Fruit fly (Drosophila melanogaster): ENCODE measurements around the gene jvl.
A peak's percentile ranks its signal among the peaks of the same experiment; 100 is the strongest.

jvl gene

DNA sequence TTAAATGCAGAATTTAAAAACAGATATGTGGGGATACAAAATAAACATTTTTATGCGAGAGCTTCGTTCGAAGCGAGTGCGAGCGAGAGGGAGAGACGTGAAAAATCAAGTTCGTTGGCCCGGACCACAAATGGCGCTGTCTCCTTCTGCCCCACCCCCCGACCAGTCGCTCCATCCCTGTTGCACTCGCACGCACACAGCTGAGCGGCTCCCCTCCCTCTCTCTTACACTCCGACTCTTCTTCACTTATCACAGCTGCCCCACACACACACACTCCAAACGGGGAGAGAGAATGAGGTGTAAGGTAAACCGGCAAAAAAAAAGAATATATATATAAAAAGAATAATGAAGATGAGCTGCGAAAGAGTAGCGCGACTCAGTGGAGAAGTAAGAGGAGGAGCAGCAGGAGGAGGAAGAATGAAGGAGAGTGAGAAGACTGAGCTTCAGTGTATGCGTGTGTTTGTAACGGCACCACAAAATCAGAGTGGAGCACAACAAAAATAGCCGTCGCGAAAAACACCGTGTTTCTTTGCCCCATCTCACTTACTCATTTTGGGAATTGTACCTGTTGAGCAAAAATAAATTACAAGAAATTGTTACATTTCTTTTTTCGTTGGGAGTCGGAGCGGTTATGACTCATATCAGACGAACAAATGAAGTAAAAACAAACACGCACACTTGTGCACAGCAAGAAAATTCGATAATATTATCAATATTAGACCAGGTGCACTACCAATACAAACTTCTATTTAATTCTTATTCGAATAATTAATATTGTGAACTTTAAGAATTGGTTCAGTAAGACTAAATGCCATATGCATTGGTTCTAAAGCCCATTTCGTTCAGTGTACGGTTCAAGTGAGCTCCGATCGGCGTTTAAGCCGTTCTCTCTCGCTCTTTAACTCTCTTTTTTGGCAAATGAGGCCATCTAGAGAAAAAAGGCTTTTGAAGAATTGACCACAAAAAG, 3.2 kb upstream of the jvl start (continued):
- TF ChIP-seq CG14965 (GFP tag; optimal IDR thresholded peaks at IDR 0.05; ENCODE audit: borderline replicate concordance): peak; percentile 75
- peak; percentile 94 for TF ChIP-seq CG12219 (GFP tag; optimal IDR thresholded peaks at IDR 0.05)
- peak; percentile 93 for TF ChIP-seq rib (GFP tag; IDR thresholded peaks at IDR 0.05)
- TF ChIP-seq fd3F (GFP tag; optimal IDR thresholded peaks at IDR 0.05): peak; percentile 90
- peak; percentile 93 for TF ChIP-seq CG13624 (GFP tag; optimal IDR thresholded peaks at IDR 0.05)
- TF ChIP-seq CG17328 (GFP tag; IDR thresholded peaks at IDR 0.05): peak; percentile 97
- peak; percentile 88 for TF ChIP-seq danr (GFP tag; IDR thresholded peaks at IDR 0.05)
- peak; percentile 61 for TF ChIP-seq da (GFP tag; optimal IDR thresholded peaks at IDR 0.05)
- TF ChIP-seq Max (GFP tag; optimal IDR thresholded peaks at IDR 0.05): peak; percentile 88
- TF ChIP-seq bbx (GFP tag; IDR thresholded peaks at IDR 0.05; ENCODE audit: partially characterized antibody): no peak
- peak; percentile 91 for TF ChIP-seq repo (GFP tag; optimal IDR thresholded peaks at IDR 0.05)
- TF ChIP-seq CG10565 (GFP tag; optimal IDR thresholded peaks at IDR 0.05): peak; percentile 84
- TF ChIP-seq dmrt99B (tag; optimal IDR thresholded peaks at IDR 0.05): peak; percentile 96
- TF ChIP-seq Bdp1 (GFP tag; optimal IDR thresholded peaks at IDR 0.05): peak; percentile 86
- no peak for TF ChIP-seq h (optimal IDR thresholded peaks at IDR 0.05)
- peak; percentile 87 for TF ChIP-seq CHES-1-like (GFP tag; optimal IDR thresholded peaks at IDR 0.05)
- TF ChIP-seq CG14441 (GFP tag; IDR thresholded peaks at IDR 0.05): peak; percentile 95
- peak; percentile 87 for TF ChIP-seq D19A (tag; optimal IDR thresholded peaks at IDR 0.05)
- TF ChIP-seq zfh1 (GFP tag; IDR thresholded peaks at IDR 0.05): peak; percentile 97
- TF ChIP-seq Sox102F (GFP tag; optimal IDR thresholded peaks at IDR 0.05): peak; percentile 96
- TF ChIP-seq CG10979 (tag; optimal IDR thresholded peaks at IDR 0.05): peak; percentile 95
- TF ChIP-seq Hmr (GFP tag; optimal IDR thresholded peaks at IDR 0.05): peak; percentile 93
- TF ChIP-seq shn (GFP tag; optimal IDR thresholded peaks at IDR 0.05): peak; percentile 88
- TF ChIP-seq CG3838 (GFP tag; optimal IDR thresholded peaks at IDR 0.05): peak; percentile 87
- peak; percentile 90 for TF ChIP-seq cas (GFP tag; IDR thresholded peaks at IDR 0.05)
- TF ChIP-seq CG17912 (GFP tag; optimal IDR thresholded peaks at IDR 0.05): peak; percentile 26
- peak; percentile 89 for TF ChIP-seq maf-S (GFP tag; optimal IDR thresholded peaks at IDR 0.05)
- TF ChIP-seq CG4328 (GFP tag; optimal IDR thresholded peaks at IDR 0.05): peak; percentile 60
- TF ChIP-seq CoRest (tag; optimal IDR thresholded peaks at IDR 0.05): peak; percentile 94
- peak; percentile 49 for TF ChIP-seq fd102C (GFP tag; optimal IDR thresholded peaks at IDR 0.05)
- TF ChIP-seq ttk (GFP tag; IDR thresholded peaks at IDR 0.05): peak; percentile 94
- TF ChIP-seq CG7357 (GFP tag; IDR thresholded peaks at IDR 0.05): peak; percentile 84
- TF ChIP-seq CG10321 (GFP tag; IDR thresholded peaks at IDR 0.05): peak; percentile 90
- TF ChIP-seq Sry-δ (GFP tag; optimal IDR thresholded peaks at IDR 0.05): peak; percentile 56
- TF ChIP-seq abd-A (tag; optimal IDR thresholded peaks at IDR 0.05): peak; percentile 80
- TF ChIP-seq CG3281 (GFP tag; optimal IDR thresholded peaks at IDR 0.05): peak; percentile 91
- peak; percentile 88 for TF ChIP-seq CG17612 (GFP tag; IDR thresholded peaks at IDR 0.05)
- peak; percentile 96 for TF ChIP-seq CG32772 (GFP tag; IDR thresholded peaks at IDR 0.05)
- peak; percentile 41 for TF ChIP-seq Hey (tag; optimal IDR thresholded peaks at IDR 0.05)
- peak; percentile 89 for TF ChIP-seq CG8089 (GFP tag; optimal IDR thresholded peaks at IDR 0.05)
- peak; percentile 87 for TF ChIP-seq run (tag; optimal IDR thresholded peaks at IDR 0.05)
- TF ChIP-seq CrebB (tag; optimal IDR thresholded peaks at IDR 0.05): peak; percentile 91
- peak; percentile 96 for TF ChIP-seq CG11456 (GFP tag; IDR thresholded peaks at IDR 0.05)
- peak; percentile 83 for TF ChIP-seq NK7.1 (GFP tag; optimal IDR thresholded peaks at IDR 0.05)
- TF ChIP-seq CG31365 (tag; optimal IDR thresholded peaks at IDR 0.05): peak; percentile 70
- peak; percentile 81 for TF ChIP-seq Lim3 (GFP tag; IDR thresholded peaks at IDR 0.05)
- peak; percentile 89 for TF ChIP-seq wdn (GFP tag; IDR thresholded peaks at IDR 0.05)
- TF ChIP-seq tna (GFP tag; IDR thresholded peaks at IDR 0.05; ENCODE audit: partially characterized antibody): 0 out of 2 replicates have a peak, but pooled peaks have one; percentile 28
- peak; percentile 92 for TF ChIP-seq CG18619 (GFP tag; optimal IDR thresholded peaks at IDR 0.05)

Data from whole organism, embryonic.